Fruit fly (Drosophila melanogaster): Measurements from ENCODE around the gene CG14194.

dm6 chrX:19147939-19148641, 45.3 kb upstream of the CG14194 start:
- TF ChIP-seq Sin3A (optimal IDR thresholded peaks at IDR 0.05) (no peak), ttk (optimal IDR thresholded peaks at IDR 0.05) (no peak), psq (optimal IDR thresholded peaks at IDR 0.05) (no peak), insv (optimal IDR thresholded peaks at IDR 0.05) (no peak), h (optimal IDR thresholded peaks at IDR 0.05) (no peak), Myc (optimal IDR thresholded peaks at IDR 0.05) (no peak)

All from Kc167 (cell line).